Worm (Caenorhabditis elegans): Measurements from ENCODE around the gene vha-5.

vha-5 gene

DNA sequence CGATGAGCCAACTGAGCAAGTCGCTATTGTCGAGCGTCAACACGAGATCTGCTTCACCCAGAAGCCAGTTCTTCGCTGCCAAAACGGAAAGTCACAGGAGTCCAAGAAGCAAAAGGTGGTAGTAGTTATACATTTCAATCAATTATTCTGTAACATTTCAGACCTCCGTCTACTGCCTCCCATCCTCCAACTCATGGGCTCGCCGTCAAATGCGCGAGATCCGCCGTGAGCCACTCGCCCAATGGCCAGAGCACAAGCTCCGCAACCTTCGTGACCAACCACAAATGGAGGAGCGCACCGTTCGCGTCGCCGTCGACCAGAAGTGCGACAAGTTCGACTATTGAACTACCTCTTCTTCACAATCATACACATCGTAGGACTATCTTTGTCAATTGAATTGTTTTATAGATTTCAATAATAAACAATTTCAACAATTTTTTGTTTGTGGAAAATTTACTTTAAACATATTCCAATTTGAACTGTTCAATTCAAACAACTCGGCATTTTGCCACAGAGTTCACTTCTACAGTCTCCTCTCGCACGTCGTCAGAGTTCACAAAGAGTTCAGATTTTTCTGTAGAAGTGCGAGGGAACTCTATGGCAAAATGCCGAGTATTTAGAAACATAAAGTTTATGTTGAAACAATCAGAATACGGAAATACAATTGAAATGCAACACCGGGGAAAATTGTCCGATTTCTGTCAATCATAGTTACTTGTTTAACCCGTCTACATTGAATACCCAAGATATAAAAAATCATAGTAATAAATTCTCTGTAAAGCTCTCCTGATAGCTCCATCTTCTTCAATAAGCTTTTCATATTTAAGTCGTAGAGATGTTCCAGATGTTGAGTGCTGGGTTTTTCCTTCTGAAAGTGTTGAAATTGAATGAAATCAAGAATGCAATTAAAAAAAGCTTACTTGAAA is 37.5 kb upstream of the vha-5 start (continued):
- peak; percentile 76 for TF ChIP-seq madf-10 (tag; optimal IDR thresholded peaks at IDR 0.05)
- no peak for TF ChIP-seq hlh-12 (tag; optimal IDR thresholded peaks at IDR 0.05)
- TF ChIP-seq hlh-26 (GFP tag; conservative IDR thresholded peaks at IDR 0.05) = no peak
- no peak for TF ChIP-seq efl-1 (GFP tag; optimal IDR thresholded peaks at IDR 0.05)
- TF ChIP-seq die-1 (tag; optimal IDR thresholded peaks at IDR 0.05) = no peak
- no peak for TF ChIP-seq ztf-26 (tag; optimal IDR thresholded peaks at IDR 0.05)
- TF ChIP-seq rcor-1 (GFP tag; IDR thresholded peaks at IDR 0.05) = 0 out of 2 replicates have a peak, but pooled peaks have one; percentile 4
- no peak for TF ChIP-seq lsl-1 (GFP tag; optimal IDR thresholded peaks at IDR 0.05)
- TF ChIP-seq pha-4 (tag; optimal IDR thresholded peaks at IDR 0.05) = no peak
- peak; percentile 45 for TF ChIP-seq nfyb-1 (GFP tag; IDR thresholded peaks at IDR 0.05)
- no peak for TF ChIP-seq hsf-1 (GFP tag; IDR thresholded peaks at IDR 0.05)
- peak; percentile 46 for TF ChIP-seq ZK185.1 (tag; optimal IDR thresholded peaks at IDR 0.05; ENCODE audit: poor library complexity, severe bottlenecking)
- peak; percentile 32 for TF ChIP-seq tbp1 (GFP tag; optimal IDR thresholded peaks at IDR 0.05)
- no peak for TF ChIP-seq lag-1 (GFP tag; IDR thresholded peaks at IDR 0.05)
- TF ChIP-seq somi-1 (GFP tag; optimal IDR thresholded peaks at IDR 0.05) = no peak
- TF ChIP-seq hmg-20 (GFP tag; IDR thresholded peaks at IDR 0.05) = 0 out of 2 replicates have a peak, but pooled peaks have one; percentile 15
- no peak for TF ChIP-seq lin-40 (tag; optimal IDR thresholded peaks at IDR 0.05)

ce11 chrIV:8268024-8268423 is 35.7 kb upstream of the vha-5 start, which contains the start of the genes K07H8.5 and K07H8.8:
Gene K07H8.5, plus strand, starts transcription at chrIV:8268324.
Gene K07H8.8, minus strand, starts transcription at chrIV:8268412.
- TF ChIP-seq B0336.3 (GFP tag; IDR thresholded peaks at IDR 0.05) = no peak
- no peak for TF ChIP-seq ets-4 (GFP tag; optimal IDR thresholded peaks at IDR 0.05)
- no peak for TF ChIP-seq let-526 (GFP tag; IDR thresholded peaks at IDR 0.05)
- no peak for TF ChIP-seq tlf-1 (GFP tag; optimal IDR thresholded peaks at IDR 0.05)
- TF ChIP-seq C06A6.2 (GFP tag; conservative IDR thresholded peaks at IDR 0.05) = no peak
- no peak for TF ChIP-seq C17E4.6 (GFP tag; IDR thresholded peaks at IDR 0.05)
- TF ChIP-seq zfh-2 (GFP tag; conservative IDR thresholded peaks at IDR 0.05) = no peak
- TF ChIP-seq F39B2.1 (GFP tag; IDR thresholded peaks at IDR 0.05) = no peak
- TF ChIP-seq nfya-1 (tag; optimal IDR thresholded peaks at IDR 0.05; ENCODE audit: borderline replicate concordance, insufficient read depth) = no peak
- no peak for TF ChIP-seq athp-1 (tag; optimal IDR thresholded peaks at IDR 0.05)
- no peak for TF ChIP-seq nfyb-1 (GFP tag; IDR thresholded peaks at IDR 0.05)
- no peak for TF ChIP-seq aptf-3 (GFP tag; IDR thresholded peaks at IDR 0.05)
- TF ChIP-seq F55B11.4 (tag; optimal IDR thresholded peaks at IDR 0.05; ENCODE audit: borderline replicate concordance, insufficient read depth) = no peak
- no peak for TF ChIP-seq ztf-28 (GFP tag; IDR thresholded peaks at IDR 0.05)
- no peak for TF ChIP-seq sea-2 (GFP tag; IDR thresholded peaks at IDR 0.05)
- TF ChIP-seq Y53F4B.3 (GFP tag; IDR thresholded peaks at IDR 0.05) = no peak
- no peak for TF ChIP-seq nhr-179 (tag; optimal IDR thresholded peaks at IDR 0.05)
- TF ChIP-seq xnd-1 (tag; optimal IDR thresholded peaks at IDR 0.05) = no peak
- no peak for TF ChIP-seq snpc-4 (GFP tag; optimal IDR thresholded peaks at IDR 0.05)
- no peak for TF ChIP-seq snpc-4 (tag; optimal IDR thresholded peaks at IDR 0.05)

- TF ChIP-seq ztf-6 (GFP tag; IDR thresholded peaks at IDR 0.05) (no peak), mxl-1 (tag; optimal IDR thresholded peaks at IDR 0.05) (no peak), bed-1 (GFP tag; IDR thresholded peaks at IDR 0.05) (no peak), B0261.1 (tag; optimal IDR thresholded peaks at IDR 0.05) (no peak), nhr-120 (GFP tag; IDR thresholded peaks at IDR 0.05) (no peak), hmg-1.2 (GFP tag; IDR thresholded peaks at IDR 0.05) (no peak), ets-4 (GFP tag; optimal IDR thresholded peaks at IDR 0.05) (no peak), lag-1 (GFP tag; IDR thresholded peaks at IDR 0.05) (no peak), nfya-1 (tag; optimal IDR thresholded peaks at IDR 0.05; ENCODE audit: borderline replicate concordance, insufficient read depth) (no peak), fkh-3 (tag; optimal IDR thresholded peaks at IDR 0.05) (no peak)
These were observed 30.4 kb upstream of the vha-5 start for ce11 chrIV:8273334-8273733.

All from whole organism, young adult.